Fruit fly (Drosophila melanogaster) whole organism, embryonic: Measurements from ENCODE around the gene CG6726.

Experiments used
- ATbp ChIP-seq: fragments of 200-800 bp; sonication (Bioruptor generic); optimal IDR thresholded peaks from 2 replicates; lab custom pipeline; 2017; ENCODE audit warnings: missing biosample characterization, mild to moderate bottlenecking, missing genetic modification characterization, missing genetic modification reagents
- Bteb2 ChIP-seq: fragments of 200-800 bp; sonication (Bioruptor generic); optimal IDR thresholded peaks from 2 replicates; lab custom pipeline; 2016; ENCODE audit warnings: missing biosample characterization, missing genetic modification characterization
- CG10267 ChIP-seq: fragments of 200-800 bp; sonication (Bioruptor generic); optimal IDR thresholded peaks from 2 replicates; lab custom pipeline; 2018; ENCODE audit warnings: missing biosample characterization, mild to moderate bottlenecking, missing genetic modification characterization, moderate library complexity
- CG11085 ChIP-seq: fragments of 200-800 bp; sonication (Bioruptor generic); IDR thresholded peaks from 2 replicates; pipeline ENCODE4 v1.3.6; 2022; ENCODE audit warnings: missing biosample characterization, missing genetic modification characterization
- CG11504 ChIP-seq: fragments of 200-800 bp; sonication (Bioruptor generic); optimal IDR thresholded peaks from 3 replicates; lab custom pipeline; 2019; ENCODE audit warnings: missing biosample characterization, mild to moderate bottlenecking, missing genetic modification characterization, moderate library complexity
- CG12071 ChIP-seq: fragments of 200-800 bp; sonication (Bioruptor generic); optimal IDR thresholded peaks from 3 replicates; lab custom pipeline; 2018; ENCODE audit warnings: missing biosample characterization, mild to moderate bottlenecking, missing genetic modification characterization
- CG12299 ChIP-seq: fragments of 200-800 bp; sonication (Bioruptor generic); optimal IDR thresholded peaks from 2 replicates; lab custom pipeline; 2018; ENCODE audit warnings: missing biosample characterization, mild to moderate bottlenecking, missing genetic modification characterization
- CG1233 ChIP-seq: fragments of 200-800 bp; sonication (Bioruptor generic); optimal IDR thresholded peaks from 4 replicates; lab custom pipeline; 2018; ENCODE audit warnings: missing biosample characterization, mild to moderate bottlenecking, missing genetic modification characterization
- CG12769 ChIP-seq: fragments of 200-800 bp; sonication (Bioruptor generic); optimal IDR thresholded peaks from 2 replicates; lab custom pipeline; 2019; ENCODE audit warnings: missing biosample characterization, mild to moderate bottlenecking, missing genetic modification characterization, moderate library complexity
- CG13775 ChIP-seq: fragments of 200-800 bp; sonication (Bioruptor generic); optimal IDR thresholded peaks from 3 replicates; lab custom pipeline; 2017; ENCODE audit warnings: missing biosample characterization, mild to moderate bottlenecking, missing genetic modification characterization
- CG1529 ChIP-seq: fragments of 200-800 bp; sonication (Bioruptor generic); optimal IDR thresholded peaks from 3 replicates; lab custom pipeline; 2018; ENCODE audit warnings: missing biosample characterization, missing genetic modification characterization
- CG16779 ChIP-seq: fragments of 200-800 bp; sonication (Bioruptor generic); IDR thresholded peaks from 2 replicates; pipeline ENCODE4 v1.3.6; 2022; ENCODE audit warnings: missing biosample characterization, missing genetic modification characterization
- CG17359 ChIP-seq: fragments of 200-800 bp; sonication (Bioruptor generic); optimal IDR thresholded peaks from 3 replicates; lab custom pipeline; 2018; ENCODE audit warnings: missing biosample characterization, mild to moderate bottlenecking, missing genetic modification characterization, moderate library complexity
- CG18599 ChIP-seq: fragments of 200-800 bp; sonication (Bioruptor generic); optimal IDR thresholded peaks from 3 replicates; lab custom pipeline; 2017; ENCODE audit warnings: missing biosample characterization, missing genetic modification characterization, mild to moderate bottlenecking, moderate library complexity, missing genetic modification reagents
- CG18764 ChIP-seq: fragments of 200-800 bp; sonication (Bioruptor generic); optimal IDR thresholded peaks from 3 replicates; lab custom pipeline; 2016; ENCODE audit warnings: missing biosample characterization, missing genetic modification characterization
- CG2678 ChIP-seq: fragments of 200-800 bp; sonication (Bioruptor generic); optimal IDR thresholded peaks from 3 replicates; lab custom pipeline; 2019; ENCODE audit warnings: missing biosample characterization, mild to moderate bottlenecking, missing genetic modification characterization, moderate library complexity
- CG32532 ChIP-seq: fragments of 200-800 bp; sonication (Bioruptor generic); IDR thresholded peaks from 2 replicates; pipeline ENCODE4 v1.3.6; 2022; ENCODE audit warnings: missing biosample characterization, missing genetic modification characterization
- CG3847 ChIP-seq: fragments of 200-800 bp; sonication (Bioruptor generic); IDR thresholded peaks from 2 replicates; pipeline ENCODE4 v1.3.6; 2022; ENCODE audit warnings: missing biosample characterization, missing genetic modification characterization
- CG6813 ChIP-seq: fragments of 200-800 bp; sonication (Bioruptor generic); optimal IDR thresholded peaks from 2 replicates; lab custom pipeline; 2017; ENCODE audit warnings: missing biosample characterization, missing genetic modification characterization, mild to moderate bottlenecking, moderate library complexity, missing genetic modification reagents
- CG7839 ChIP-seq: fragments of 200-800 bp; sonication (Bioruptor generic); optimal IDR thresholded peaks from 3 replicates; lab custom pipeline; 2018; ENCODE audit warnings: missing biosample characterization, mild to moderate bottlenecking, missing genetic modification characterization, moderate library complexity
- CG9797 ChIP-seq: fragments of 200-800 bp; sonication (Bioruptor generic); optimal IDR thresholded peaks from 3 replicates; lab custom pipeline; 2018; ENCODE audit warnings: missing biosample characterization, mild to moderate bottlenecking, missing genetic modification characterization
- CkIIα-i1 ChIP-seq: fragments of 200-800 bp; sonication (Bioruptor generic); IDR thresholded peaks from 2 replicates; pipeline ENCODE4 v1.3.6; 2022; ENCODE audit warnings: missing biosample characterization, missing genetic modification characterization
- Dbx ChIP-seq: fragments of 200-800 bp; sonication (Bioruptor generic); IDR thresholded peaks from 3 replicates; pipeline ENCODE4 v1.3.6; 2022; ENCODE audit warnings: missing biosample characterization, missing genetic modification characterization
- E2f2 ChIP-seq: fragments of 200-800 bp; sonication (Bioruptor generic); IDR thresholded peaks from 2 replicates; pipeline ENCODE4 v1.3.6; 2022; ENCODE audit warnings: missing biosample characterization, missing genetic modification characterization
- Eip74EF ChIP-seq, 2 experiments: fragments of 200-800 bp in 1 of 2; fragments of >200 bp in 1 of 2; sonication (Bioruptor generic) in 1 of 2; optimal IDR thresholded peaks; 2 replicates each; lab custom pipeline; 2017 to 2019; ENCODE audit warnings: missing biosample characterization in 2 of 2, missing genetic modification characterization in 2 of 2, mild to moderate bottlenecking in 1 of 2, moderate library complexity in 1 of 2
- Fer3 ChIP-seq: fragments of 200-800 bp; sonication (Bioruptor generic); optimal IDR thresholded peaks from 2 replicates; lab custom pipeline; 2018; ENCODE audit warnings: missing biosample characterization, mild to moderate bottlenecking, missing genetic modification characterization, moderate library complexity
- Lhr ChIP-seq: fragments of 200-800 bp; sonication (Bioruptor generic); optimal IDR thresholded peaks from 3 replicates; lab custom pipeline; 2017; ENCODE audit warnings: mild to moderate bottlenecking, missing biosample characterization, missing genetic modification reagents, missing genetic modification characterization
- Pdp1 ChIP-seq, 2 experiments: fragments of 200-800 bp; sonication (Bioruptor generic); optimal IDR thresholded peaks; 3 replicates each; lab custom pipeline; 2016; ENCODE audit warnings: missing biosample characterization in 2 of 2, missing genetic modification characterization in 2 of 2, mild to moderate bottlenecking in 1 of 2, moderate library complexity in 1 of 2
- Rfx ChIP-seq: fragments of 200-800 bp; sonication (Bioruptor generic); IDR thresholded peaks from 2 replicates; pipeline ENCODE4 v1.3.6; 2022; ENCODE audit warnings: missing biosample characterization, missing genetic modification characterization
- Trl ChIP-seq, 3 experiments: fragments of >200 bp in 2 of 3; fragments of 200-800 bp in 1 of 3; sonication (Bioruptor generic) in 1 of 3; optimal IDR thresholded peaks; 2 replicates in 1 of 3; 3 replicates in 2 of 3; lab custom pipeline; 2016 to 2017; ENCODE audit warnings: missing biosample characterization in 1 of 3, missing genetic modification characterization in 1 of 3
- caup ChIP-seq: fragments of 200-800 bp; sonication (Bioruptor generic); optimal IDR thresholded peaks from 3 replicates; lab custom pipeline; 2017; ENCODE audit warnings: missing biosample characterization, mild to moderate bottlenecking, missing genetic modification characterization, moderate library complexity; ENCODE audit not compliant: severe bottlenecking
- chinmo ChIP-seq: fragments of 200-800 bp; sonication (Bioruptor generic); IDR thresholded peaks from 4 replicates; pipeline ENCODE4 v1.3.6; 2022; ENCODE audit warnings: missing biosample characterization, missing genetic modification characterization; ENCODE audit not compliant: partially characterized antibody
- exex ChIP-seq: fragments of 200-800 bp; sonication (Bioruptor generic); optimal IDR thresholded peaks from 4 replicates; lab custom pipeline; 2018; ENCODE audit warnings: missing biosample characterization, mild to moderate bottlenecking, missing genetic modification characterization, moderate library complexity
- gce ChIP-seq: fragments of 200-800 bp; sonication (Bioruptor generic); IDR thresholded peaks from 3 replicates; pipeline ENCODE4 v1.3.6; 2022; ENCODE audit warnings: missing biosample characterization, missing genetic modification characterization
- gcm2 ChIP-seq: fragments of 200-800 bp; sonication (Bioruptor generic); optimal IDR thresholded peaks from 2 replicates; lab custom pipeline; 2016; ENCODE audit warnings: missing biosample characterization, missing genetic modification characterization
- gt ChIP-seq: fragments of 200-800 bp; sonication (Bioruptor generic); IDR thresholded peaks from 2 replicates; pipeline ENCODE4 v1.3.6; 2022; ENCODE audit warnings: missing biosample characterization, missing genetic modification characterization
- jing ChIP-seq: fragments of 200-800 bp; sonication (Bioruptor generic); optimal IDR thresholded peaks from 2 replicates; lab custom pipeline; 2018; ENCODE audit warnings: missing biosample characterization, mild to moderate bottlenecking, missing genetic modification characterization
- mam ChIP-seq: fragments of 200-800 bp; sonication (Bioruptor generic); optimal IDR thresholded peaks from 3 replicates; lab custom pipeline; 2016; ENCODE audit warnings: missing biosample characterization, missing genetic modification characterization
- mirr ChIP-seq: fragments of 200-800 bp; sonication (Bioruptor generic); optimal IDR thresholded peaks from 3 replicates; lab custom pipeline; 2018; ENCODE audit warnings: missing biosample characterization, mild to moderate bottlenecking, missing genetic modification characterization
- org-1 ChIP-seq: fragments of 200-800 bp; sonication (Bioruptor generic); optimal IDR thresholded peaks from 2 replicates; lab custom pipeline; 2017; ENCODE audit warnings: missing biosample characterization, missing genetic modification characterization
- otp ChIP-seq: fragments of 200-800 bp; sonication (Bioruptor generic); IDR thresholded peaks from 3 replicates; pipeline ENCODE4, ENCODE4 v1.3.6; 2022; ENCODE audit warnings: missing biosample characterization, missing genetic modification characterization
- prd ChIP-seq, 3 experiments: fragments of >200 bp in 2 of 3; fragments of 200-800 bp in 1 of 3; sonication (Bioruptor generic) in 1 of 3; optimal IDR thresholded peaks in 2 of 3; IDR thresholded peaks in 1 of 3; 2 replicates in 2 of 3; 3 replicates in 1 of 3; pipeline versions ENCODE4 v1.3.6 to Lab custom; 2017 to 2022; ENCODE audit warnings: missing biosample characterization in 1 of 3, missing genetic modification characterization in 1 of 3
- ranshi ChIP-seq: fragments of 200-800 bp; sonication (Bioruptor generic); IDR thresholded peaks from 2 replicates; pipeline ENCODE4 v1.3.6; 2022; ENCODE audit warnings: missing biosample characterization, missing genetic modification characterization
- row ChIP-seq: fragments of 200-800 bp; sonication (Bioruptor generic); IDR thresholded peaks from 3 replicates; pipeline ENCODE4 v1.3.6; 2022; ENCODE audit warnings: missing biosample characterization, missing genetic modification characterization
- slou ChIP-seq: fragments of 200-800 bp; sonication (Bioruptor generic); optimal IDR thresholded peaks from 3 replicates; lab custom pipeline; 2016; ENCODE audit warnings: missing biosample characterization, missing genetic modification characterization
- vvl ChIP-seq: fragments of 200-800 bp; sonication (Bioruptor generic); IDR thresholded peaks from 2 replicates; pipeline ENCODE4 v1.3.6; 2022; ENCODE audit warnings: missing biosample characterization, missing genetic modification characterization
- zfh2 ChIP-seq: fragments of 200-800 bp; sonication (Bioruptor generic); optimal IDR thresholded peaks from 2 replicates; lab custom pipeline; 2016; ENCODE audit warnings: missing biosample characterization, missing genetic modification characterization

CG6726 gene

dm6 chr3R:23138992-23139633, 47.6 kb downstream of the CG6726 start (continued):
- TF ChIP-seq CG12071, result peak; percentile 46
- no peak for TF ChIP-seq CG17359
- no peak for TF ChIP-seq jing
- no peak for TF ChIP-seq gt (GFP tag; lab: Robert Waterston, UW)
- TF ChIP-seq CG2678 (tag; lab: Kevin White, UChicago), result peak; percentile 53
- no peak for TF ChIP-seq CG10267 (tag; lab: Kevin White, UChicago)
- no peak for TF ChIP-seq CG12299 (tag; lab: Kevin White, UChicago)
- no peak for TF ChIP-seq Lhr (GFP tag; lab: Kevin White, UChicago)
- peak; percentile 1 for TF ChIP-seq caup
- peak in 1 of 2 experiments; percentile 6 for TF ChIP-seq Pdp1 (GFP tag; optimal IDR thresholded peaks at IDR 0.05; lab: Kevin White, UChicago)
- peak in 1 of 2 experiments; percentile 30 for TF ChIP-seq Eip74EF (GFP tag; optimal IDR thresholded peaks at IDR 0.05; lab: Kevin White, UChicago)
- TF ChIP-seq CG1233, result no peak
- TF ChIP-seq CG7839 (tag; lab: Kevin White, UChicago), result peak; percentile 10
- no peak for TF ChIP-seq slou
- TF ChIP-seq Fer3 (tag; lab: Kevin White, UChicago), result peak; percentile 6
- no peak for TF ChIP-seq otp (GFP tag; lab: Robert Waterston, UW)

dm6 chr3R:23139634-23140010, 48.1 kb downstream of the CG6726 start:
- no peak for TF ChIP-seq CG11085 (GFP tag; lab: Robert Waterston, UW)
- TF ChIP-seq E2f2, result 0 out of 2 replicates have a peak, but pooled peaks have one; percentile 12
- peak; percentile 37; the same call in 1 of the 2 replicates for TF ChIP-seq ranshi (GFP tag; lab: Robert Waterston, UW)
- no peak for TF ChIP-seq exex (tag; lab: Kevin White, UChicago)
- no peak for TF ChIP-seq CkIIα-i1
- TF ChIP-seq gcm2 (GFP tag; lab: Kevin White, UChicago), result no peak
- peak; percentile 36 for TF ChIP-seq CG12769
- TF ChIP-seq mam (GFP tag; lab: Kevin White, UChicago), result peak; percentile 2
- 0 out of 2 replicates have a peak, but pooled peaks have one; percentile 17 for TF ChIP-seq CG3847 (GFP tag; lab: Robert Waterston, UW)
- TF ChIP-seq CG9797 (GFP tag; lab: Kevin White, UChicago), result no peak
- TF ChIP-seq org-1 (GFP tag; lab: Kevin White, UChicago), result no peak
- TF ChIP-seq ATbp (GFP tag; lab: Kevin White, UChicago), result no peak
- no peak for TF ChIP-seq CG13775
- peak; percentile 7; the same call in 1 of the 2 replicates for TF ChIP-seq Rfx (GFP tag; lab: Robert Waterston, UW)
- 0 out of 3 replicates have a peak, but pooled peaks have one; percentile 23 for TF ChIP-seq Dbx (GFP tag; lab: Robert Waterston, UW)
- TF ChIP-seq gce (GFP tag; lab: Robert Waterston, UW), result no peak
- TF ChIP-seq Bteb2, result no peak
- TF ChIP-seq mirr (GFP tag; lab: Kevin White, UChicago), result peak; percentile 90
- TF ChIP-seq zfh2 (GFP tag; lab: Kevin White, UChicago), result no peak
- no peak for TF ChIP-seq CG1529 (GFP tag; lab: Kevin White, UChicago)
- peak; percentile 56; the same call in 1 of the 4 replicates for TF ChIP-seq chinmo (GFP tag; lab: Robert Waterston, UW)
- 0 out of 2 replicates have a peak, but pooled peaks have one; percentile 8 for TF ChIP-seq CG32532 (GFP tag; lab: Robert Waterston, UW)
- TF ChIP-seq vvl, result 0 out of 2 replicates have a peak, but pooled peaks have one; percentile 38
- TF ChIP-seq CG11504 (tag; lab: Kevin White, UChicago), result peak; percentile 54
- no peak for TF ChIP-seq CG16779 (GFP tag; lab: Robert Waterston, UW)
- TF ChIP-seq row (GFP tag; lab: Robert Waterston, UW), result peak; percentile 50; the same call in 2 of the 3 replicates
- no peak for TF ChIP-seq CG18764
- peak; percentile 20 for TF ChIP-seq CG6813 (GFP tag; lab: Kevin White, UChicago)
- TF ChIP-seq CG18599, result peak; percentile 52
- TF ChIP-seq prd (optimal IDR thresholded peaks at IDR 0.05; lab: Kevin White, UChicago), result no peak
- TF ChIP-seq prd (GFP tag; IDR thresholded peaks at IDR 0.05; lab: Robert Waterston, UW), result 0 out of 3 replicates have a peak, but pooled peaks have one; percentile 19
- no peak for TF ChIP-seq Trl (optimal IDR thresholded peaks at IDR 0.05; lab: Kevin White, UChicago)
- no peak for TF ChIP-seq Trl (GFP tag; optimal IDR thresholded peaks at IDR 0.05; lab: Kevin White, UChicago)
